Worm (Caenorhabditis elegans) whole organism, L4/young adult: ENCODE data around the gene math-23.

Experiments
- W03F9.2 ChIP-seq: fragments of 150-350 bp; optimal IDR thresholded peaks from 2 replicates; lab custom pipeline; 2014; ENCODE audit warnings: missing biosample characterization, missing genetic modification characterization
- dao-5 ChIP-seq: sonication (generic microtip); optimal IDR thresholded peaks from 2 replicates; lab custom pipeline; 2016; ENCODE audit warnings: missing genotype, missing genetic modification characterization, moderate library complexity, missing compliant biosample characterization
- him-1 ChIP-seq: sonication (generic microtip); optimal IDR thresholded peaks from 2 replicates; lab custom pipeline; 2016; ENCODE audit warnings: missing genotype, missing genetic modification reagents, missing genetic modification characterization, missing compliant biosample characterization

Gene math-23

DNA sequence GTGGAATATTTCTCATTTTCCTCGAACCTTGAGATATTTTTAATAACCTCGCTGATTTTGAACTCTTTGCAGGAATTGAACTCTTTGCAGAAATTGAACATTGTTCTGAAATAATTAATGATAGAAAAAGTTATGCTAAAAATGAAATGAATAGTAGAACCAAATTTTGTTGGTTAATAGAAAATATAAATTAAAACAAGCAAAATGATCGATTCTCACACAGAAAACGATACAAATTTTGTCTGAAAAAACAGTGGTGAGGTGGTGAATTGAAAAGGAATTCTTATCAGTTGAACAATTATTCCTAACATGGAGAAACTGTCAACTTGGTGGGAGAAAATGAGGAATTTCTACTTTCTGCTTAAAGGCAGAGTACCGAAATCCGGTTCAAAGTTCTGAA lies 17.4 kb upstream of the math-23 start, which contains the start of gene math-6:
Gene math-6, minus strand, starts transcription at position 101 of the 400 bp plus-strand sequence.
- TF ChIP-seq W03F9.2 (no peak), him-1 (tag; lab: Kevin White, UChicago) (no peak), dao-5 (tag; lab: Kevin White, UChicago) (no peak)

ce11 chrII:1886379-1886778 lies 15.7 kb upstream of the math-23 start, which contains the start of gene math-7:
Gene math-7, minus strand, starts transcription at chrII:1886479.
- TF ChIP-seq him-1 (tag; lab: Kevin White, UChicago) (no peak), dao-5 (tag; lab: Kevin White, UChicago) (no peak), W03F9.2 (no peak)

DNA sequence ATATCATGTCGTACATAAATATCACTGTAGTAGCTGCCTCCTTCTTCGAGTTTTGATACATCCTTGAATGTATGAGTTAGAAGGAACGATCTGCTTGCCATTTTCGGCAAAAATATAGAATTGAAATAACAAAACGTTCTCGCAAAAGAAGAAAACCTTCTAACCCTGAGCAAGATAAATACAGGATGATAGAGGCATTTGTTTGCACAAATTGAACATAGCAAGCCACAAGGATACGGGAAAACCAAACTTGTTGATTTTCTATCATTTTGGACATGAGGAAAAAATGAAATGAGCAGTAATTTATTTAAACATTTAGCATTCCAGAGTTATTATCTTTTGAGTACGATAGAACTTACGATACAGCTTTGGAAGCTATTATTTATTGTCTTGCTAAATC lies 13.0 kb upstream of the math-23 start, which contains the start of gene math-8:
Gene math-8, minus strand, starts transcription at position 101 of the 400 bp plus-strand sequence.
- TF ChIP-seq him-1 (tag; lab: Kevin White, UChicago) (no peak), W03F9.2 (no peak), dao-5 (tag; lab: Kevin White, UChicago) (no peak)

DNA sequence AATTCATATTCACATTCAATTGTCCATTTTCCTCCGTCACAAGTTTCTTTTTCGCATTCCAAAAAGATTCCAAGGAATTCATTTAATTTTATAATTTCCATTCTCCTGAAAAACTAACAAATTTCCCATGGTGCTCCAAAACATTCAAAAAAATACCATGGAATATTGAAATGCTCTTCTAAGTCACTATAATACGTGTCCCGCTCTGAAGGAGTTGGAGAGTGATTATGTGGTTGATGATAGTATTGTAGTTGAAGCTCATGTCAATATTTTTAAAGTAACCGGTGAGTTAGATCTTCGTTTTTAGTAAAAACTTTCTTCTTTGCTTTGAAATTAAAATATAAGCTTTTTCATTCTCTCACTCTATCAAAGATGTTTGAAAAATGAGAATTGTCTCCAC lies 11.4 kb upstream of the math-23 start, which contains the start of gene math-9:
Gene math-9, minus strand, starts transcription at position 101 of the 400 bp plus-strand sequence.
- TF ChIP-seq him-1 (tag; lab: Kevin White, UChicago) (no peak), W03F9.2 (no peak), dao-5 (tag; lab: Kevin White, UChicago) (no peak)

ce11 chrII:1893912-1894311 lies 8.2 kb upstream of the math-23 start, which contains the start of gene C16C4.1:
Gene C16C4.1, plus strand, starts transcription at chrII:1894212.
- TF ChIP-seq W03F9.2, result no peak
- no peak for TF ChIP-seq him-1 (tag; lab: Kevin White, UChicago)
- TF ChIP-seq dao-5 (tag; lab: Kevin White, UChicago), result no peak

ce11 chrII:1895278-1895677 lies 6.8 kb upstream of the math-23 start, which contains the start of gene C46F9.5:
Gene C46F9.5, plus strand, starts transcription at chrII:1895578.
- TF ChIP-seq dao-5 (tag; lab: Kevin White, UChicago) (no peak), him-1 (tag; lab: Kevin White, UChicago) (no peak), W03F9.2 (no peak)

DNA sequence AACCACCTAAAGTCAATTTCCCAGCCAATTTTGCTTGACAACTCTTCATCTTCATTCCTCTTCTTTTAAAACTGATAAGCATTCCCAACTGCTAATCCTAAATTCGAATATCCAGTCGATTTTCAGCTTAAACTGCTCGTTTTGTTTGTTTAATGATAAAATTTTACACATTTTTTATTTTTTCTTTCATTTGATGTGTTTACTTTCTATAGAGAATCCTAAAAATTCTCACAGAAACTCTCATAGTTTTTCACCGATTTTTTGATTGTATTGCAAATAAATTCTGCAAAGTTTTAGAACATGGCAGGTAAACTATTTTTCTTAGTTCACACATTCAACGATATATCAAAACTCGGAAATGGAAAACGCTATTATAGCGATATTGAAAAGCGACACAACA lies 6.3 kb upstream of the math-23 start, which contains the start of gene math-25:
Gene math-25, plus strand, starts transcription at position 301 of the 400 bp plus-strand sequence.
- TF ChIP-seq him-1 (tag; lab: Kevin White, UChicago) (no peak), W03F9.2 (no peak), dao-5 (tag; lab: Kevin White, UChicago) (no peak)

DNA sequence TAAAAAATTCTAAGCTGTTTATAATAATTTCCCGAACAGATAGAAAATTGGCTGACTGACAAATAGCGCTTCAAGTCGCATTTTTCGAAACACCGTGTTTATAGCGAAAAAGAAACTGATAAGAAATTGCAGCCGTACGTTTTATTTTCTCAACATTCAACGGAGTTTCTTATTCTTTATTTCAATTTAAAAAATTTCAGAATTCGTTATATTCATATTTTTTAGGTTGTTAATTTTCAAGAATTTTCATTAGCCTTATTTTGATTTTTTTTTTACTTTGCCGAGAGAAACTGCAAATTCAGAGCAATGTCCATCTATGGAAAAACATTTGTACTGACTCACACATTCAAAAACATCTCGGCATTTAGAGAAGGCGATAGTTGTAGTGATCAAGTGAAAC lies 4.1 kb upstream of the math-23 start, which contains the start of gene C46F9.6:
Gene C46F9.6, plus strand, starts transcription at position 301 of the 400 bp plus-strand sequence.
- TF ChIP-seq W03F9.2, result no peak
- TF ChIP-seq dao-5 (tag; lab: Kevin White, UChicago), result no peak
- TF ChIP-seq him-1 (tag; lab: Kevin White, UChicago), result no peak

DNA sequence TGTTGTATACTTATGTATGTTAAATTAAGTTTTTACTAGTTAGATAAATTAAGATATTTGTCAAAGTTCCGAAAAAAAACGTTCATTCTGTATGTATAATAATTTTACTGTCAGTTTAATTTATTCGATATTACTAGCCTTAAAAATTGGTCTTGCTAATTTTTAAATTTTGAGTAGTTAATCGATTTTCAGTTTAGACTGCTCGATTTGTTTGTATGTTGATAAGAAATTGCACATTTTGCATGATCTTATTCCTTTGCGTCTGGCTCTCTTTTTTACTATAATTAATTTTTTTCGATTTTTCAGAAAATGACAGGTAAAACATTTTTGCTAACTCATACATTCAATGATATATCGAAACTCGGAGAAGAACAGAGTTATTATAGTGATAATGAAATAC lies 2.1 kb upstream of the math-23 start, which contains the start of gene math-24:
Gene math-24, plus strand, starts transcription at position 301 of the 400 bp plus-strand sequence.
- TF ChIP-seq dao-5 (tag; lab: Kevin White, UChicago), result no peak
- TF ChIP-seq him-1 (tag; lab: Kevin White, UChicago), result no peak
- TF ChIP-seq W03F9.2, result no peak

- TF ChIP-seq dao-5 (tag; lab: Kevin White, UChicago) (no peak), him-1 (tag; lab: Kevin White, UChicago) (no peak), W03F9.2 (no peak)
Observed at ce11 chrII:1905104-1905503, 3.0 kb downstream of the math-23 start, which contains the start of gene math-22. Gene math-22, plus strand, starts transcription at chrII:1905404.

DNA sequence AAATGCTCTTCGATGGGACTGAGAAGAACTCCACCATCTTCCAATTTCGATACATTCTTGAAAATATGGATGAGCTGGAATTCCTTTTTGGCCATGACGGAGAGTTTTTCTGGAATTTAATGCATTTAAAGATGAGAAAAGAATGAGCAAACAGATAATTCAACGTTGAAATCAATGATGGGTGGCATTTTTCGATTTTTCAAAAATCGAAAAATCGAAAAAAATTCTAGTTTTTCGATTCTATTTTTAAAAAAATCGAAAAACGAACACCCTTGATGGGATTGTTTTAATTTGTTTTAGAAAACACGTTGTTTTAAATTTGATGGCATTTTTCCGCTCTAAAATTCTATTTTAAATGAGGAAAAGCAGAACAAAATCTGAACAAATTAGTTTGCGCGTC lies 10.7 kb downstream of the math-23 start, which contains the start of gene math-31:
Gene math-31, minus strand, starts transcription at position 101 of the 400 bp plus-strand sequence.
- TF ChIP-seq him-1 (tag; lab: Kevin White, UChicago), result no peak
- no peak for TF ChIP-seq dao-5 (tag; lab: Kevin White, UChicago)
- no peak for TF ChIP-seq W03F9.2

DNA sequence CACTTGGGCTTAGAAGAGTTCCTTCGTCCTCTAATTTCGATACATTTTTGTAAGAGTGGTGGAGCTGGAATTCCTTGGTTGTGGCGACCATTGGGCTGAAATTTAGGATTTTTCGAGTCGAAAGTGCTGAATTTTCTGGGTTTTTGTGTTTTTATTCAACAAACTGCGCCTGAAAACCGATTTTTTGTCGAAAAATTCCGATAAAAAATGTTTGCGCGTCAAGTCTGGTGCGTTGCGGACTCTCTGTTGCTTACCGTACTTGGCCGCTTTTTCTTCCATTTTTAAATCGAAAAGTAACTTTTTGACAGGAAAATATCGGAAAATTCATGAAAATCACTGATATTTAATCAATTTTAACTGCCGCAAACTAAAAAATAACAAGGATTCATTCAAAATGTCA lies 15.8 kb downstream of the math-23 start, which contains the start of gene bath-4:
Gene bath-4, minus strand, starts transcription at position 101 of the 400 bp plus-strand sequence.
- TF ChIP-seq dao-5 (tag; lab: Kevin White, UChicago) (no peak), W03F9.2 (no peak), him-1 (tag; lab: Kevin White, UChicago) (no peak)

DNA sequence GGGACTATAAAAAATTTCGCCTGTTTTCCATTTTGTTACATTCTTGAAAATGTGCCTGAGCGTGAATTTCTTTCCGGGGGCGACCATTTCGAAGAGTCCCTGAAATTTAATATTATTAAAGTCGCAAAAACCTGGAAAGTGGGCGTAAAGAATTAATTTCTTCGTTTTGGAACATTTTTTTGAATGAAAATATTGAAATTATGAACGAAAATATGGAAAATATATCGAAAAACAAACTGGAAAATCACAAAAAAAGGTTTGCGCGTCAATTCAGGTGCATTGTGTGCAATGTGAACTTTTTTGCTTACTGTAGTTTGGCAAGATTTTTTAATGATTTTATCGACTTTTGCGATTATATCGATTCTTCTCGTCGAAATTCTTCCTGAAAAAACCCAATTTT lies 18.9 kb downstream of the math-23 start, which contains the start of gene bath-7:
Gene bath-7, minus strand, starts transcription at position 101 of the 400 bp plus-strand sequence.
- TF ChIP-seq dao-5 (tag; lab: Kevin White, UChicago), result no peak
- TF ChIP-seq him-1 (tag; lab: Kevin White, UChicago), result no peak
- no peak for TF ChIP-seq W03F9.2

ce11 chrII:1922665-1923187 lies 20.6 kb downstream of the math-23 start, which contains the start of the genes bath-2 and F52C6.4:
Gene bath-2, minus strand, starts transcription at chrII:1922765.
Gene F52C6.4, plus strand, starts transcription at chrII:1923137.
- TF ChIP-seq W03F9.2 (no peak), him-1 (tag; lab: Kevin White, UChicago) (no peak), dao-5 (tag; lab: Kevin White, UChicago) (no peak)
